Fruit fly (Drosophila melanogaster) whole organism, embryonic: ENCODE measurements around the gene Mipp2.

Source experiments
- ATbp ChIP-seq: fragments of 200-800 bp; sonication (Bioruptor generic); optimal IDR thresholded peaks from 2 replicates; lab custom pipeline; 2017; ENCODE audit warnings: missing biosample characterization, mild to moderate bottlenecking, missing genetic modification characterization, missing genetic modification reagents
- Antp ChIP-seq: fragments of 200-800 bp; sonication (Bioruptor generic); optimal IDR thresholded peaks from 3 replicates; lab custom pipeline; 2016; ENCODE audit warnings: missing biosample characterization, missing genetic modification characterization
- CG11504 ChIP-seq: fragments of 200-800 bp; sonication (Bioruptor generic); optimal IDR thresholded peaks from 3 replicates; lab custom pipeline; 2019; ENCODE audit warnings: missing biosample characterization, mild to moderate bottlenecking, missing genetic modification characterization, moderate library complexity
- CG12155 ChIP-seq: fragments of 200-800 bp; sonication (Bioruptor generic); optimal IDR thresholded peaks from 3 replicates; lab custom pipeline; 2016; ENCODE audit warnings: missing biosample characterization, missing genetic modification characterization
- CG1233 ChIP-seq: fragments of 200-800 bp; sonication (Bioruptor generic); optimal IDR thresholded peaks from 4 replicates; lab custom pipeline; 2018; ENCODE audit warnings: missing biosample characterization, mild to moderate bottlenecking, missing genetic modification characterization
- CG14710 ChIP-seq: fragments of 200-800 bp; sonication (Bioruptor generic); optimal IDR thresholded peaks from 3 replicates; lab custom pipeline; 2019; ENCODE audit warnings: missing biosample characterization, mild to moderate bottlenecking, missing genetic modification characterization, moderate library complexity
- CG17802 ChIP-seq: fragments of 200-800 bp; sonication (Bioruptor generic); optimal IDR thresholded peaks from 2 replicates; lab custom pipeline; 2018; ENCODE audit warnings: missing biosample characterization, mild to moderate bottlenecking, missing genetic modification characterization, moderate library complexity
- CG1792 ChIP-seq: fragments of 200-800 bp; sonication (Bioruptor generic); optimal IDR thresholded peaks from 2 replicates; lab custom pipeline; 2016; ENCODE audit warnings: missing biosample characterization, missing genetic modification characterization
- CG2199 ChIP-seq: fragments of 200-800 bp; sonication (Bioruptor generic); IDR thresholded peaks from 3 replicates; pipeline ENCODE4 v1.3.6; 2022; ENCODE audit warnings: missing biosample characterization, missing genetic modification characterization
- CG2875 ChIP-seq: fragments of 200-800 bp; sonication (Bioruptor generic); optimal IDR thresholded peaks from 2 replicates; lab custom pipeline; 2017; ENCODE audit warnings: missing biosample characterization, mild to moderate bottlenecking, missing genetic modification characterization, missing genetic modification reagents
- CG3407 ChIP-seq: fragments of 200-800 bp; sonication (Bioruptor generic); optimal IDR thresholded peaks from 2 replicates; lab custom pipeline; 2018; ENCODE audit warnings: missing biosample characterization, mild to moderate bottlenecking, missing genetic modification characterization
- CG3847 ChIP-seq: fragments of 200-800 bp; sonication (Bioruptor generic); IDR thresholded peaks from 2 replicates; pipeline ENCODE4 v1.3.6; 2022; ENCODE audit warnings: missing biosample characterization, missing genetic modification characterization
- CG4730 ChIP-seq: fragments of 200-800 bp; sonication (Bioruptor generic); IDR thresholded peaks from 2 replicates; pipeline ENCODE4 v1.3.6; 2022; ENCODE audit warnings: missing biosample characterization, missing genetic modification characterization
- CG4820 ChIP-seq: fragments of 200-800 bp; sonication (Bioruptor generic); optimal IDR thresholded peaks from 3 replicates; lab custom pipeline; 2016; ENCODE audit warnings: missing biosample characterization, missing genetic modification characterization
- CG5953 ChIP-seq: fragments of 200-800 bp; sonication (Bioruptor generic); IDR thresholded peaks from 2 replicates; pipeline ENCODE4 v1.3.6; 2022; ENCODE audit warnings: missing biosample characterization, missing genetic modification characterization
- CG7928 ChIP-seq: fragments of 200-800 bp; sonication (Bioruptor generic); optimal IDR thresholded peaks from 2 replicates; lab custom pipeline; 2017; ENCODE audit warnings: missing biosample characterization, mild to moderate bottlenecking, missing genetic modification characterization
- CG8281 ChIP-seq: fragments of 200-800 bp; sonication (Bioruptor generic); optimal IDR thresholded peaks from 2 replicates; lab custom pipeline; 2018; ENCODE audit warnings: missing biosample characterization, mild to moderate bottlenecking, missing genetic modification characterization, moderate library complexity
- D ChIP-seq, 2 experiments: fragments of 200-800 bp in 1 of 2; fragments of >200 bp in 1 of 2; sonication (Bioruptor generic) in 1 of 2; optimal IDR thresholded peaks; 2 replicates in 1 of 2; 3 replicates in 1 of 2; lab custom pipeline; 2017; ENCODE audit warnings: mild to moderate bottlenecking in 1 of 2, missing biosample characterization in 1 of 2, missing genetic modification characterization in 1 of 2, missing genetic modification reagents in 1 of 2
- E2f1 ChIP-seq: fragments of 200-800 bp; sonication (Bioruptor generic); IDR thresholded peaks from 2 replicates; pipeline ENCODE4 v1.3.6; 2022; ENCODE audit warnings: missing biosample characterization, missing genetic modification characterization
- Fer2 ChIP-seq: fragments of 200-800 bp; sonication (Bioruptor generic); optimal IDR thresholded peaks from 2 replicates; lab custom pipeline; 2018; ENCODE audit warnings: missing biosample characterization, mild to moderate bottlenecking, missing genetic modification characterization, moderate library complexity
- Gsc ChIP-seq: fragments of 200-800 bp; sonication (Bioruptor generic); IDR thresholded peaks from 2 replicates; pipeline ENCODE4 v1.3.6; 2022; ENCODE audit warnings: missing biosample characterization, missing genetic modification characterization
- Hr39 ChIP-seq: fragments of >200 bp; optimal IDR thresholded peaks from 2 replicates; lab custom pipeline; 2017
- Mad ChIP-seq: fragments of 200-800 bp; sonication (Bioruptor generic); optimal IDR thresholded peaks from 2 replicates; lab custom pipeline; 2016; ENCODE audit warnings: missing biosample characterization, missing genetic modification characterization
- NC2α ChIP-seq: fragments of 200-800 bp; sonication (Bioruptor generic); optimal IDR thresholded peaks from 2 replicates; lab custom pipeline; 2016; ENCODE audit warnings: missing biosample characterization, missing genetic modification characterization
- Nf-YB ChIP-seq: fragments of 200-800 bp; sonication (Bioruptor generic); optimal IDR thresholded peaks from 3 replicates; lab custom pipeline; 2019; ENCODE audit warnings: missing biosample characterization, mild to moderate bottlenecking, missing genetic modification characterization, moderate library complexity
- Oaz ChIP-seq: fragments of 200-800 bp; sonication (Bioruptor generic); IDR thresholded peaks from 2 replicates; pipeline ENCODE4 v1.3.6; 2022; ENCODE audit warnings: missing biosample characterization, missing genetic modification characterization
- Sry-β ChIP-seq: fragments of 200-800 bp; sonication (Bioruptor generic); optimal IDR thresholded peaks from 2 replicates; lab custom pipeline; 2018; ENCODE audit warnings: missing biosample characterization, mild to moderate bottlenecking, missing genetic modification characterization, moderate library complexity
- TFAM ChIP-seq: fragments of 200-800 bp; sonication (Bioruptor generic); optimal IDR thresholded peaks from 2 replicates; lab custom pipeline; 2017; ENCODE audit warnings: missing biosample characterization, missing genetic modification characterization, inconsistent platforms
- Usf ChIP-seq: fragments of 200-800 bp; sonication (Bioruptor generic); optimal IDR thresholded peaks from 2 replicates; lab custom pipeline; 2017; ENCODE audit warnings: missing genotype, missing biosample characterization, missing genetic modification characterization
- Xrp1 ChIP-seq: fragments of 200-800 bp; sonication (Bioruptor generic); IDR thresholded peaks from 2 replicates; pipeline ENCODE4 v1.3.6; 2022; ENCODE audit warnings: missing biosample characterization, missing genetic modification characterization
- bbx ChIP-seq: fragments of 200-800 bp; sonication (Bioruptor generic); IDR thresholded peaks from 2 replicates; pipeline ENCODE4 v1.3.6; 2022; ENCODE audit warnings: missing biosample characterization, missing genetic modification characterization; ENCODE audit not compliant: partially characterized antibody
- crol ChIP-seq: fragments of 200-800 bp; sonication (Bioruptor generic); IDR thresholded peaks from 2 replicates; pipeline ENCODE4 v1.3.6; 2022; ENCODE audit warnings: missing biosample characterization, missing genetic modification characterization
- da ChIP-seq: fragments of 200-800 bp; sonication (Bioruptor generic); optimal IDR thresholded peaks from 2 replicates; lab custom pipeline; 2016; ENCODE audit warnings: missing biosample characterization, missing genetic modification characterization
- danr ChIP-seq: fragments of 200-800 bp; sonication (Bioruptor generic); IDR thresholded peaks from 2 replicates; pipeline ENCODE4 v1.3.6; 2022; ENCODE audit warnings: missing biosample characterization, missing genetic modification characterization
- dm ChIP-seq: fragments of 200-800 bp; sonication (Bioruptor generic); optimal IDR thresholded peaks from 3 replicates; lab custom pipeline; 2016; ENCODE audit warnings: missing biosample characterization, missing genetic modification characterization
- dmrt11E ChIP-seq: fragments of 200-800 bp; sonication (Bioruptor generic); optimal IDR thresholded peaks from 3 replicates; lab custom pipeline; 2018; ENCODE audit warnings: missing biosample characterization, mild to moderate bottlenecking, missing genetic modification characterization, moderate library complexity
- fd102C ChIP-seq: fragments of 200-800 bp; sonication (Bioruptor generic); optimal IDR thresholded peaks from 2 replicates; lab custom pipeline; 2018; ENCODE audit warnings: missing biosample characterization, mild to moderate bottlenecking, missing genetic modification characterization, moderate library complexity
- fru ChIP-seq: fragments of >200 bp; optimal IDR thresholded peaks from 2 replicates; lab custom pipeline; 2017
- fu2 ChIP-seq: fragments of 200-800 bp; sonication (Bioruptor generic); optimal IDR thresholded peaks from 2 replicates; lab custom pipeline; 2016; ENCODE audit warnings: missing biosample characterization, missing genetic modification characterization
- gce ChIP-seq: fragments of 200-800 bp; sonication (Bioruptor generic); IDR thresholded peaks from 3 replicates; pipeline ENCODE4 v1.3.6; 2022; ENCODE audit warnings: missing biosample characterization, missing genetic modification characterization
- her ChIP-seq: fragments of 200-800 bp; sonication (Bioruptor generic); optimal IDR thresholded peaks from 2 replicates; lab custom pipeline; 2016; ENCODE audit warnings: missing biosample characterization, missing genetic modification characterization
- lbe ChIP-seq: fragments of 200-800 bp; sonication (Bioruptor generic); optimal IDR thresholded peaks from 2 replicates; lab custom pipeline; 2016; ENCODE audit warnings: missing biosample characterization, mild to moderate bottlenecking, missing genetic modification characterization
- run ChIP-seq: fragments of 200-800 bp; sonication (Bioruptor generic); optimal IDR thresholded peaks from 3 replicates; lab custom pipeline; 2018; ENCODE audit warnings: missing biosample characterization, mild to moderate bottlenecking, missing genetic modification characterization
- sens ChIP-seq: fragments of 200-800 bp; sonication (Bioruptor generic); peaks from one replicate; lab custom pipeline; 2016; ENCODE audit warnings: missing biosample characterization, missing genetic modification characterization
- sima ChIP-seq: fragments of 200-800 bp; sonication (Bioruptor generic); optimal IDR thresholded peaks from 2 replicates; lab custom pipeline; 2016; ENCODE audit warnings: missing biosample characterization, missing genetic modification characterization
- so ChIP-seq: fragments of 200-800 bp; sonication (Bioruptor generic); IDR thresholded peaks from 3 replicates; pipeline ENCODE4 v1.3.6; 2022; ENCODE audit warnings: missing biosample characterization, missing genetic modification characterization
- sr ChIP-seq: fragments of 200-800 bp; sonication (Bioruptor generic); IDR thresholded peaks from 3 replicates; pipeline ENCODE4 v1.3.6; 2022; ENCODE audit warnings: missing biosample characterization, missing genetic modification characterization
- sug ChIP-seq: fragments of 200-800 bp; optimal IDR thresholded peaks from 2 replicates; lab custom pipeline; 2019; ENCODE audit warnings: missing biosample characterization, mild to moderate bottlenecking, missing genetic modification characterization, moderate library complexity
- tin ChIP-seq: fragments of 200-800 bp; sonication (Bioruptor generic); optimal IDR thresholded peaks from 3 replicates; lab custom pipeline; 2016; ENCODE audit warnings: missing biosample characterization, missing genetic modification characterization
- ttk ChIP-seq: fragments of 200-800 bp; sonication (Bioruptor generic); IDR thresholded peaks from 2 replicates; pipeline ENCODE4 v2.1.2; 2022; ENCODE audit warnings: missing biosample characterization, missing genetic modification characterization
- vnd ChIP-seq: fragments of 200-800 bp; sonication (Bioruptor generic); IDR thresholded peaks from 3 replicates; pipeline ENCODE4 v1.3.6; 2022; ENCODE audit warnings: missing biosample characterization, missing genetic modification characterization; ENCODE audit not compliant: partially characterized antibody

Mipp2 gene

dm6 chrX:6037180-6037946 lies 53.9 kb downstream of the Mipp2 start, which contains the start of the genes rux and MCTS1 (continued):
- no peak for TF ChIP-seq D (optimal IDR thresholded peaks at IDR 0.05; lab: Kevin White, UChicago)
- TF ChIP-seq D (GFP tag; optimal IDR thresholded peaks at IDR 0.05; lab: Kevin White, UChicago), result no peak
- TF ChIP-seq Mad (GFP tag; lab: Kevin White, UChicago), result no peak
- TF ChIP-seq ttk, result no peak
- no peak for TF ChIP-seq CG17802
- TF ChIP-seq run (tag; lab: Kevin White, UChicago), result no peak
- no peak for TF ChIP-seq da (GFP tag; lab: Kevin White, UChicago)
- TF ChIP-seq fd102C (GFP tag; lab: Kevin White, UChicago), result no peak
- 0 out of 2 replicates have a peak, but pooled peaks have one; percentile 13 for TF ChIP-seq crol (GFP tag; lab: Robert Waterston, UW)
- TF ChIP-seq TFAM (GFP tag; lab: Kevin White, UChicago), result no peak
- peak; percentile 44 for TF ChIP-seq CG11504 (tag; lab: Kevin White, UChicago)
- peak; percentile 29 for TF ChIP-seq CG12155 (GFP tag; lab: Kevin White, UChicago)
- no peak for TF ChIP-seq Usf
- TF ChIP-seq dm, result no peak
- peak; percentile 71 for TF ChIP-seq CG3847 (GFP tag; lab: Robert Waterston, UW)
- TF ChIP-seq dmrt11E (tag; lab: Kevin White, UChicago), result peak; percentile 12
- TF ChIP-seq Antp, result peak; percentile 19
- TF ChIP-seq CG4730, result no peak
- TF ChIP-seq gce, result no peak
- TF ChIP-seq sima (GFP tag; lab: Kevin White, UChicago), result no peak
- no peak for TF ChIP-seq CG1792
- TF ChIP-seq fru (lab: Kevin White, UChicago), result no peak
- no peak for TF ChIP-seq danr
- no peak for TF ChIP-seq CG2199
- TF ChIP-seq lbe (GFP tag; lab: Kevin White, UChicago), result peak; percentile 40
- TF ChIP-seq CG4820 (GFP tag; lab: Kevin White, UChicago), result peak; percentile 14
- TF ChIP-seq CG5953 (GFP tag; lab: Robert Waterston, UW), result no peak
- TF ChIP-seq sr (GFP tag; lab: Robert Waterston, UW), result no peak
- peak; percentile 17 for TF ChIP-seq fu2 (GFP tag; lab: Kevin White, UChicago)
- TF ChIP-seq E2f1 (GFP tag; lab: Robert Waterston, UW), result no peak
- no peak for TF ChIP-seq Fer2 (tag; lab: Kevin White, UChicago)
- no peak for TF ChIP-seq Xrp1 (GFP tag; lab: Robert Waterston, UW)
- no peak for TF ChIP-seq CG2875
- TF ChIP-seq Sry-β (GFP tag; lab: Kevin White, UChicago), result no peak
- no peak for TF ChIP-seq CG8281 (tag; lab: Kevin White, UChicago)
- peak; percentile 92 for TF ChIP-seq bbx (GFP tag; lab: Robert Waterston, UW)
- no peak for TF ChIP-seq CG7928 (GFP tag; lab: Kevin White, UChicago)
- TF ChIP-seq CG14710 (tag; lab: Kevin White, UChicago), result peak; percentile 55
- no peak for TF ChIP-seq Nf-YB (GFP tag; lab: Kevin White, UChicago)
- peak; percentile 92 for TF ChIP-seq vnd (GFP tag; lab: Robert Waterston, UW)
- TF ChIP-seq NC2α (GFP tag; lab: Kevin White, UChicago), result no peak
- TF ChIP-seq sens (GFP tag; lab: Kevin White, UChicago), result peak; percentile 88
- TF ChIP-seq CG1233 (GFP tag; lab: Kevin White, UChicago), result no peak
- no peak for TF ChIP-seq Hr39 (lab: Kevin White, UChicago)
- TF ChIP-seq Gsc (GFP tag; lab: Robert Waterston, UW), result no peak
- TF ChIP-seq Oaz (GFP tag; lab: Robert Waterston, UW), result no peak
- TF ChIP-seq ATbp (GFP tag; lab: Kevin White, UChicago), result no peak
- peak; percentile 22 for TF ChIP-seq tin (GFP tag; lab: Kevin White, UChicago)
- TF ChIP-seq sug (tag; lab: Kevin White, UChicago), result peak; percentile 31
- TF ChIP-seq CG3407 (GFP tag; lab: Kevin White, UChicago), result no peak
- TF ChIP-seq so (GFP tag; lab: Robert Waterston, UW), result no peak
- no peak for TF ChIP-seq her (GFP tag; lab: Kevin White, UChicago)
